Worm (Caenorhabditis elegans): ENCODE results near the gene ZK813.2.

- TF ChIP-seq elt-4 (tag; optimal IDR thresholded peaks at IDR 0.05) = no peak
- TF ChIP-seq lin-11 (tag; optimal IDR thresholded peaks at IDR 0.05) = no peak
- TF ChIP-seq gmeb-2 (tag; optimal IDR thresholded peaks at IDR 0.05) = no peak
- no peak for TF ChIP-seq fkh-10 (GFP tag; optimal IDR thresholded peaks at IDR 0.05)
- no peak for TF ChIP-seq ceh-2 (tag; optimal IDR thresholded peaks at IDR 0.05)
- no peak for TF ChIP-seq hlh-13 (GFP tag; optimal IDR thresholded peaks at IDR 0.05)
- no peak for TF ChIP-seq che-1 (tag; optimal IDR thresholded peaks at IDR 0.05)
- no peak for TF ChIP-seq zip-5 (tag; optimal IDR thresholded peaks at IDR 0.05)
- TF ChIP-seq nhr-11 (tag; optimal IDR thresholded peaks at IDR 0.05) = no peak
- TF ChIP-seq ceh-45 (GFP tag; IDR thresholded peaks at IDR 0.05) = no peak
These were observed at the start of gene ZK813.2 for ce11 chrX:3443526-3443925.
